Worm (Caenorhabditis elegans): ENCODE data around the gene smf-1.
A peak's percentile ranks its signal among the peaks of the same experiment; 100 is the strongest.

smf-1 gene

DNA sequence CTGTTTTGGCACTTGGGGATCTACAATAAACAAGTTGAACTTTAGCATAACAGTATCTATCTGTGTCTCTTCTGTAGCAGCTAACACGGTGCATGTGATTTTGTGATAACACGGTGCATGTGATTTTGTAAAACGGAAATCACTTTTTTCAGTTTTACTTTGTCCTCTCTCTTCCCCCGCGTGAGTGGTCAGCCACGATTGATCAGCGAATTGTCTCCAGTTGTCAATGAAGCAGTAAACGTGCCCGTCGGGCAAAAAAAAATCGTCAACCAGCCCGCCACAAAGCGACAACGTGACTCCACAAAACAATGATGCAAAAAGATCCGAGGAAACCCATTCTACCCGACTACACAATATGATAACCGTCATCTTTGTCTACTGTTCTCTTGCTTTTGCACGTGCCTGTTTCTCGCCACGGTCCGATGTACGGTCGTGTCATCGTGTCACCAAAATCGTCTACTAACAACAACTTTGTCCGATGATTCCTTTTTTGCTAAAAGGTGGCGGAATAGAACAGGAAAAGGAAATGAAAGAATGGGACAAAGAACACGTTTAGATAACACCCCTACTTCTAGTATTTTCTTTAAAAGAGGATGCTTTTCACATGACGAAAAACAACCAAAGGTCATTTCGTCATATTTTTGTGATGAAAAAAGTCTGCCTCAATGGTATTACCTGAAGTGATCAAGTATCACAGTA lies 26.4 kb upstream of the smf-1 start (continued):
- TF ChIP-seq cebp-1 (GFP tag; IDR thresholded peaks at IDR 0.05) (0 out of 2 replicates have a peak, but pooled peaks have one; percentile 16), cebp-1 (tag; optimal IDR thresholded peaks at IDR 0.05) (peak; percentile 73), ceh-91 (GFP tag; IDR thresholded peaks at IDR 0.05) (no peak), lin-35 (GFP tag; optimal IDR thresholded peaks at IDR 0.05) (peak in 1 of 3 experiments; percentile 41), tbp1 (GFP tag; optimal IDR thresholded peaks at IDR 0.05) (peak; percentile 55), zfh-2 (GFP tag; conservative IDR thresholded peaks at IDR 0.05) (peak; percentile 64), sea-2 (GFP tag; IDR thresholded peaks at IDR 0.05) (peak; percentile 62; the same call in 1 of the 2 replicates), chd-7 (tag; optimal IDR thresholded peaks at IDR 0.05) (peak; percentile 90), let-526 (GFP tag; IDR thresholded peaks at IDR 0.05) (peak; percentile 74; the same call in 1 of the 2 replicates), ztf-22 (GFP tag; optimal IDR thresholded peaks at IDR 0.05) (peak; percentile 56), snpc-4 (GFP tag; optimal IDR thresholded peaks at IDR 0.05) (no peak), snpc-4 (tag; optimal IDR thresholded peaks at IDR 0.05) (peak in 2 of 4 experiments; percentile 1 to 31), let-607 (tag; optimal IDR thresholded peaks at IDR 0.05) (peak; percentile 13 to 82), gei-17 (GFP tag; optimal IDR thresholded peaks at IDR 0.05) (peak; percentile 25), unc-62 (GFP tag; optimal IDR thresholded peaks at IDR 0.05) (no peak), fkh-3 (tag; optimal IDR thresholded peaks at IDR 0.05) (no peak), C17E4.6 (GFP tag; IDR thresholded peaks at IDR 0.05) (no peak), atf-7 (tag; optimal IDR thresholded peaks at IDR 0.05) (peak; percentile 79), rcor-1 (GFP tag; IDR thresholded peaks at IDR 0.05) (0 out of 2 replicates have a peak, but pooled peaks have one; percentile 18), lin-26 (GFP tag; IDR thresholded peaks at IDR 0.05) (0 out of 2 replicates have a peak, but pooled peaks have one; percentile 24), attf-3 (GFP tag; conservative IDR thresholded peaks at IDR 0.05) (no peak), F37B4.10 (GFP tag; IDR thresholded peaks at IDR 0.05) (no peak), egl-44 (GFP tag; IDR thresholded peaks at IDR 0.05) (peak; percentile 86), Y53G8AR.9 (GFP tag; conservative IDR thresholded peaks at IDR 0.05) (peak; percentile 84), ztf-25 (GFP tag; IDR thresholded peaks at IDR 0.05) (no peak), madf-10 (tag; optimal IDR thresholded peaks at IDR 0.05) (peak; percentile 40), nhr-120 (GFP tag; IDR thresholded peaks at IDR 0.05) (no peak), Y79H2A.3 (GFP tag; conservative IDR thresholded peaks at IDR 0.05) (0 out of 2 replicates have a peak, but pooled peaks have one; percentile 46), Y56A3A.18 (GFP tag; IDR thresholded peaks at IDR 0.05) (no peak), ets-4 (GFP tag; optimal IDR thresholded peaks at IDR 0.05) (peak; percentile 39), ama-1 (optimal IDR thresholded peaks at IDR 0.05) (peak; percentile 32), ama-1 (GFP tag; optimal IDR thresholded peaks at IDR 0.05) (no peak), K12H6.12 (tag; optimal IDR thresholded peaks at IDR 0.05) (peak; percentile 8), somi-1 (GFP tag; optimal IDR thresholded peaks at IDR 0.05) (peak; percentile 93), T26A5.8 (tag; optimal IDR thresholded peaks at IDR 0.05) (no peak), attf-6 (GFP tag; IDR thresholded peaks at IDR 0.05) (no peak), attf-5 (GFP tag; optimal IDR thresholded peaks at IDR 0.05) (peak; percentile 2), aptf-2 (GFP tag; conservative IDR thresholded peaks at IDR 0.05) (no peak), mel-28 (tag; optimal IDR thresholded peaks at IDR 0.05; ENCODE audit: borderline replicate concordance) (no peak), bed-2 (GFP tag; IDR thresholded peaks at IDR 0.05) (no peak), repo-1 (tag; optimal IDR thresholded peaks at IDR 0.05) (peak; percentile 65), dpff-1 (tag; optimal IDR thresholded peaks at IDR 0.05) (no peak), mcd-1 (GFP tag; IDR thresholded peaks at IDR 0.05) (peak; percentile 40; the same call in 1 of the 2 replicates), lin-40 (tag; optimal IDR thresholded peaks at IDR 0.05) (peak; percentile 81), nfyb-1 (GFP tag; IDR thresholded peaks at IDR 0.05) (peak; percentile 88), F33H1.4 (GFP tag; IDR thresholded peaks at IDR 0.05) (no peak), ekl-4 (GFP tag; IDR thresholded peaks at IDR 0.05) (peak; percentile 20; the same call in 1 of the 2 replicates), K11D2.4 (GFP tag; IDR thresholded peaks at IDR 0.05) (peak; percentile 86)
